Worm (Caenorhabditis elegans): Measurements from ENCODE around the gene ppm-1.A.
A peak's percentile ranks its signal among the peaks of the same experiment; 100 is the strongest.

ppm-1.A gene

DNA sequence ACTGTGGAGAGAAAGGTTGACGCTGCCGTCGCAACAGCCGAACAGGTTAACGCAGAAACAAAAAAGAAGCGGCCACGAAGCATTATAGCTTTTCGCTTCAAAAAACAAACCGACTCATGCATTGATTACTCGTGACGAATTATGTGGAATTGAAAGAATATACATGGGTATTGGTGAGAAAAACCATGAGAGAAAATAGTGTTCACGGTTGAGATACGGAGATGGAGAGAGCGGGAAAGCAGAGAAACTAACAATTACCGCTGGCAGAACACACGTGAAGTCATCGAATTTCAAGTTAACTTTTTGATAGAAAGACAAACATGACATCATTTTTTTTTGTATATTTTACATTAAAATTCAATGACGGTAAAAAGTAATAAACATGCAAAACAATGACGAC, 863 bp downstream of the ppm-1.A start:
- TF ChIP-seq fax-1 (tag; optimal IDR thresholded peaks at IDR 0.05) (no peak), sox-2 (GFP tag; IDR thresholded peaks at IDR 0.05) (no peak), C38D4.7 (GFP tag; optimal IDR thresholded peaks at IDR 0.05) (no peak)

DNA sequence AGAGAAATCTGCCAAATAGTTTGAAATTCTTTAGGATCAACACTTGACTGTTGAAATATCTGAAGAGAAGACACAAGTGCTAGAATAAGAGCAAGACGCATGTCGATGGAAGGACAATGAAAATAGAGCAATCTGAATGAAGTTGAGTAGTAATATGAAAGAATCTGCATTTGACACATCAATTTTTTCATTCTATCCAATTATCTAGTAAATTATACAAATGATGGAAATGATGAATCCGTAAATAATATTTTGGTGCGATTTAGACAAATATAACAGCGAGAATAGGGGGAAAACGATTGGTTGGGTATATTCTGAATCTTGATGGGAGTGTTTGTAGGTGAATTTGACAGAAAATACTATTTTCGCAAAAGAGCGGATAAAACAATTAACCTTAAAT, 3.5 kb downstream of the ppm-1.A start, which contains the start of gene txt-10:
Gene txt-10 (minus strand): TSS at position 101 of the 400 bp plus-strand sequence.
- no peak for TF ChIP-seq nfya-1 (tag; optimal IDR thresholded peaks at IDR 0.05)
- TF ChIP-seq fax-1 (tag; optimal IDR thresholded peaks at IDR 0.05), result no peak
- no peak for TF ChIP-seq hlh-8 (tag; optimal IDR thresholded peaks at IDR 0.05)
- TF ChIP-seq ceh-18 (tag; optimal IDR thresholded peaks at IDR 0.05), result no peak
- no peak for TF ChIP-seq pat-9 (tag; optimal IDR thresholded peaks at IDR 0.05)
- TF ChIP-seq ceh-24 (tag; optimal IDR thresholded peaks at IDR 0.05), result no peak
- TF ChIP-seq ceh-22 (tag; optimal IDR thresholded peaks at IDR 0.05), result no peak
- TF ChIP-seq ztf-16 (tag; optimal IDR thresholded peaks at IDR 0.05), result no peak
- TF ChIP-seq ets-4 (tag; optimal IDR thresholded peaks at IDR 0.05), result no peak
- TF ChIP-seq elt-4 (tag; optimal IDR thresholded peaks at IDR 0.05), result no peak
- no peak for TF ChIP-seq C08G9.2 (tag; optimal IDR thresholded peaks at IDR 0.05)
- TF ChIP-seq hlh-15 (tag; optimal IDR thresholded peaks at IDR 0.05), result no peak
- no peak for TF ChIP-seq sox-2 (GFP tag; IDR thresholded peaks at IDR 0.05)

DNA sequence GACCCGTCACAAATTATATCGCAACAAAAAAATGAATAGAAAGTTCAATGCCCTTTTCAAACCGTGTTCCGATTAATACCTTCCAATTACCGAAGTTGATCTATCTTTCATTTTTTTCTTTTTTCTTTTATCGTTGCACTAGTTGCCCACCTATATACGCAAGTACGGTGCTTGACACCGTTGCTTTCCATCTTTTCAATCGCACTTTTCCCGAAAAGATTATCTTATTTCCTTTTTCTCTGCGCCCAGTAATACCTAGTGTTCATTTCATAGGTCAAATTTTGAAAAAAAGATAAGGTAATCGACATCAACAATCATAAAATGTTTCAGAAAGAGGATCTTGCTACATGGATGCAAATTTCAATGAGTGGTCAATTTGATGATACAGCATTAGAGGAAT, 6.6 kb downstream of the ppm-1.A start:
- TF ChIP-seq ceh-2 (tag; optimal IDR thresholded peaks at IDR 0.05), result no peak
- TF ChIP-seq elt-2 (tag; optimal IDR thresholded peaks at IDR 0.05), result no peak
- no peak for TF ChIP-seq nfya-1 (tag; optimal IDR thresholded peaks at IDR 0.05)
- no peak for TF ChIP-seq pqm-1 (tag; optimal IDR thresholded peaks at IDR 0.05)
- no peak for TF ChIP-seq pha-2 (tag; optimal IDR thresholded peaks at IDR 0.05)
- no peak for TF ChIP-seq K02D7.2 (tag; optimal IDR thresholded peaks at IDR 0.05)
- no peak for TF ChIP-seq zip-5 (tag; optimal IDR thresholded peaks at IDR 0.05)
- TF ChIP-seq sox-4 (tag; optimal IDR thresholded peaks at IDR 0.05), result no peak
- no peak for TF ChIP-seq ceh-31 (tag; optimal IDR thresholded peaks at IDR 0.05)
- TF ChIP-seq ref-2 (tag; optimal IDR thresholded peaks at IDR 0.05), result no peak

DNA sequence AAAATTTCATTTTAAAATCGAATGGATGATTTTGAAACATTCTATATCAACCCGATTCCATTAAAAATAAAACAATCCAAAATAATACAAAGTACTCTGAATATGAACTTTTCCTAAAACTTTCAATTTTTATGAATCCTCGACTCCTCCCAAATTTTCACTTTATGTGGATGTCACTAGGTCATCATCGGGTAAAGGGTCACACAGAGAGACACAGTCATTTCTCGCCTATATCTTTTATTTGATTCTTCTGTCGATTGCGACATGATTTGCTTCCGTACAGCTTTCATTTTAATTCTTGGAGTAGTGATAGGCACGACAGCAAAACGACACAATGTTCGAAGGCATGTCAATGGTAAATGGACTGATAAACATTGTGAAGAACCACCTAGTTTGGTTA, 7.7 kb downstream of the ppm-1.A start, which contains the start of gene F25D1.3:
Gene F25D1.3 (plus strand): TSS at position 225 of the 400 bp plus-strand sequence.
- no peak for TF ChIP-seq ceh-31 (tag; optimal IDR thresholded peaks at IDR 0.05)
- no peak for TF ChIP-seq rnt-1 (tag; optimal IDR thresholded peaks at IDR 0.05)
- no peak for TF ChIP-seq unc-86 (tag; optimal IDR thresholded peaks at IDR 0.05)
- no peak for TF ChIP-seq pat-9 (tag; optimal IDR thresholded peaks at IDR 0.05)
- TF ChIP-seq C08G9.2 (tag; optimal IDR thresholded peaks at IDR 0.05), result no peak
- TF ChIP-seq ceh-9 (tag; optimal IDR thresholded peaks at IDR 0.05), result no peak
- TF ChIP-seq eyg-1 (tag; optimal IDR thresholded peaks at IDR 0.05), result no peak
- TF ChIP-seq ceh-34 (tag; optimal IDR thresholded peaks at IDR 0.05), result no peak
- TF ChIP-seq ztf-16 (tag; optimal IDR thresholded peaks at IDR 0.05), result no peak
- no peak for TF ChIP-seq dve-1 (tag; optimal IDR thresholded peaks at IDR 0.05)
- TF ChIP-seq sdc-2 (tag; optimal IDR thresholded peaks at IDR 0.05), result no peak
- TF ChIP-seq fkh-6 (tag; optimal IDR thresholded peaks at IDR 0.05), result no peak
- TF ChIP-seq sox-4 (tag; optimal IDR thresholded peaks at IDR 0.05), result no peak

DNA sequence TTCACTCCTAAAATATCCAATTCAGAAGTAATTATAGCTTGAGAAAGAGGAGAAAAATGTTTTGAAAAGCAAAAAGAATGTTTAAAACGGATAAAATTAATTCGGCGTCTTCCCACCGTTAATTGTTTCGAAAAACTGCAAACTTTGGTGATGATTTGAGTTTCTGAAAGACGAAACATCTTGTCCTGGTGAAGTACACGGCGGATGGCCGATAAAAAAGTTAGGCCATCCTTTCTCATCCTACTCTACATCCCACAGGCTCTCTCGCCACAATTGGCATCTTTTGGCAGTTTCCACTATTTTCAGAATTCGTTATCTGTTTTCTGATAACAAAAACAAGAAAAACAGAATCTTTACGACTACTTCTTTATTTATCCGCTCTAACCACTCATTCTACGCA, 10.3 kb downstream of the ppm-1.A start, which contains the start of the genes C35A5.8 and hda-11:
Gene C35A5.8 (minus strand): TSS at position 7 of the 400 bp plus-strand sequence.
Gene hda-11 (plus strand): TSS at position 283 of the 400 bp plus-strand sequence.
- no peak for TF ChIP-seq ceh-14 (tag; optimal IDR thresholded peaks at IDR 0.05)
- TF ChIP-seq tbx-2 (tag; optimal IDR thresholded peaks at IDR 0.05), result peak; percentile 90
- TF ChIP-seq pha-4 (tag; optimal IDR thresholded peaks at IDR 0.05), result no peak
- no peak for TF ChIP-seq ceh-22 (tag; optimal IDR thresholded peaks at IDR 0.05)
- no peak for TF ChIP-seq dve-1 (tag; optimal IDR thresholded peaks at IDR 0.05)
- TF ChIP-seq che-1 (tag; optimal IDR thresholded peaks at IDR 0.05), result no peak
- no peak for TF ChIP-seq ceh-48 (tag; optimal IDR thresholded peaks at IDR 0.05)
- TF ChIP-seq elt-2 (tag; optimal IDR thresholded peaks at IDR 0.05), result peak; percentile 78
- TF ChIP-seq ceh-34 (tag; optimal IDR thresholded peaks at IDR 0.05), result peak; percentile 48
- TF ChIP-seq hlh-8 (tag; optimal IDR thresholded peaks at IDR 0.05), result peak; percentile 82
- TF ChIP-seq sdc-2 (tag; optimal IDR thresholded peaks at IDR 0.05), result peak; percentile 22
- TF ChIP-seq ets-4 (tag; optimal IDR thresholded peaks at IDR 0.05), result peak; percentile 89
- TF ChIP-seq hlh-15 (tag; optimal IDR thresholded peaks at IDR 0.05), result peak; percentile 1
- TF ChIP-seq tbx-7 (tag; optimal IDR thresholded peaks at IDR 0.05), result peak; percentile 88
- peak; percentile 15 for TF ChIP-seq ceh-19 (GFP tag; optimal IDR thresholded peaks at IDR 0.05)
- TF ChIP-seq hlh-30 (tag; optimal IDR thresholded peaks at IDR 0.05; ENCODE audit: insufficient read depth), result no peak
- TF ChIP-seq zip-5 (tag; optimal IDR thresholded peaks at IDR 0.05), result peak; percentile 62
- TF ChIP-seq unc-42 (tag; optimal IDR thresholded peaks at IDR 0.05), result peak; percentile 22
- peak; percentile 96 for TF ChIP-seq C08G9.2 (tag; optimal IDR thresholded peaks at IDR 0.05)
- peak; percentile 8 for TF ChIP-seq nfya-1 (tag; optimal IDR thresholded peaks at IDR 0.05)
- peak; percentile 88 for TF ChIP-seq ref-2 (tag; optimal IDR thresholded peaks at IDR 0.05)
- no peak for TF ChIP-seq T23F11.4 (GFP tag; optimal IDR thresholded peaks at IDR 0.05)
- peak; percentile 60 for TF ChIP-seq rnt-1 (tag; optimal IDR thresholded peaks at IDR 0.05)
- no peak for TF ChIP-seq C38D4.7 (GFP tag; optimal IDR thresholded peaks at IDR 0.05)
- no peak for TF ChIP-seq sox-4 (tag; optimal IDR thresholded peaks at IDR 0.05)
- peak; percentile 91 for TF ChIP-seq ceh-2 (tag; optimal IDR thresholded peaks at IDR 0.05)
- TF ChIP-seq K09A11.1 (tag; optimal IDR thresholded peaks at IDR 0.05; ENCODE audit: insufficient read depth), result no peak
